Fruit fly (Drosophila melanogaster) whole organism, larva: ENCODE results near the gene Ing3.

Source experiments
- noc ChIP-seq: fragments of 200-800 bp; sonication (Bioruptor generic); optimal IDR thresholded peaks from 3 replicates; lab custom pipeline; 2019; ENCODE audit warnings: missing biosample characterization, mild to moderate bottlenecking, missing genetic modification characterization, moderate library complexity

The Ing3 gene

DNA sequence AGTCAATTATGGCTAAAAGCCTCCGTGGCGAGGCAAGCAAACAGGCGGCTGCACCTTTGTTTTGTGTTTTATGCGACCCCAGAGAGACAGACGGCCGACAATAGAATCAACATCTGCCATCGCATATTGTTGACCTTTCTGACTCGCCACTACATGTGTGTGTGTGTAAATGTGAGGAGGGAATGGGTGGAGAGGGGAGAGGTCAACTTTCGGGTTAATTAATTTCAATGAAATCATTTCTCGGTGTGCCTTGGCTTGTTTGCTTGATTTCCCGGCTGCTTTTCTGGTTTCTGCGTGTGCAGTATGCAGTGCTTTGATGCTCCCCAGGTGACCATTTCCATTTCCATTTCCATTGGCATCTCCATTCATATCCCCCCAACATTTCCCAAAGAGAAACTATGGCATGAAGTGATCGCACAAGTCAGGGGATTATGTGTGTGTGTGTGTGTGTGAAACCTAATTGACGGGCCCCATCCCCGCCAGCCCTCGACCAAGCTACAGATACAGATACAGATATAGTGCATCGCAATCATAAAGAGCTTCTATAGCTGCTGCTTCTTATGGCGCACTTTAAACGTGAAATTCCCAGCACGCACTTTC lies 9.7 kb downstream of the Ing3 start:
- no peak for TF ChIP-seq noc

DNA sequence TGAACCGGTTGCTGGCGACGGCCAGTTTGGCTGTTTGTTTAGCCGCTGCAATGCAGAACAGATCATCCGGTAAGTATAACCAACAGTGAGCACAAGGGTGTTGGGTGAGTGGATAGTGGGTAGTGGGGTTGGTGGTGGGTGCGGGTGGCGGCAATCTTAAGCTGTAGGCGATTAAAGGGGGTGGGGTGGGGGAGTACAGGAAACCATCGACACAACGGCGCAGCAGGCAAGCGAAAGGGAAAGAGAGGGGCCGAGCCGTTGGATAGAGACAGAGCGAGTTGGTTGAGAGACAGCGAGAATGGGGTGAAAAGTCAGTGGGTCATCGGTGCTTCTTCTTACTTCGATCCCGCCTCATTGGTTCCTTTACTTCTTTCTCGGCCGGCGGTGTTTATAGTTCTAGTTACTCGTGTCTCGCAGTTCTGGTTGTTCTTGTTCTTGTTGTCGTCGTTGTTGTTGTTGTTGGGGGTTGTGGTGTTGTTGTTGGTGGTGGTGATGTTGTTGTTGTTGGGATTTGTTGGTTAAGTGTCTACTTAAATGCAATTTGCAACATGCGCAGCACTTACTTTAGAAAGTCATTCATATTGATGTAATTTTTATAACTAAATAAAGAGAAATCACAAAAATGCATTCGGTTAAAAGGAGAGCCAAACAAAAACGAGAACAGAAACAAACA lies 16.5 kb downstream of the Ing3 start:
- no peak for TF ChIP-seq noc

dm6 chrX:18635118-18635552 lies 17.8 kb downstream of the Ing3 start:
- no peak for TF ChIP-seq noc

DNA sequence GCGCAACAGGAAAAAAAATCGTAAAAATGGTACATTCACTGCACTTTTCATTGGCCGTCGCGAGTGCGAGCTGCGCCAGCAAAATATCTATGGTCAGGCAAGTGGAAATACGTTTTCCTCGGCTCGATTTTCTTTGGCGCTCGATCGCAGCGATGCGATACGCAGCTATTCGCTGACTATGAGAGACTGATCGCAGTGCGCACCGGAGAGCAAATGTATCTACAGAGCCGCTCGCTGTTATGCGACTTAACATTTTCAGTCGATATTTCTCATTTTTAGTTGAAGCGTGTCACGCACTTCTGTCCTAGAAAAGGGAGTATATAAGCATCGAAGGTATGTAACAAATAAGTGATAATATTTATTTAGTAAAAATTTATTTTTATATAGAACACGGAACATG lies 18.2 kb downstream of the Ing3 start, which contains the start of gene wgn:
Gene wgn (minus strand): TSS at position 193 of the 400 bp plus-strand sequence.
- TF ChIP-seq noc, result no peak

DNA sequence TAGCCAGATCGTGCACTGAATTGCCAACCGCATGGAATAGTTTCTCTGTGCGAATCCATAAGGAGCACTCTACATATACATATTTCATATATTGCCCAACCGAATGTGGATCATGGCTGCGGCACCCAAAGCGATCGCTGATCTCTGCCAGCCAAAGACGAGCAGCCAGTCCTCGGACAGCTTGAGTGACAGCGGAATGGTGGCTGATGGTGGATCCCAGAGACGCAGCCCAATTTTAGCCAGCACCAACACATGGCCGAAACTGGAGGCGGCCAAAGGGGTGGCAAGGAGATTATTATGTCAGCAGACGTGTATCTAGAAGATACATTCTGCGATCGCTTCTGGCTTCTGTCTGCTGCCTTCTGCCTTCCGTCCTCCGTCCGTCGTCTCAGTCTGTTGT lies 21.9 kb downstream of the Ing3 start:
- no peak for TF ChIP-seq noc

DNA sequence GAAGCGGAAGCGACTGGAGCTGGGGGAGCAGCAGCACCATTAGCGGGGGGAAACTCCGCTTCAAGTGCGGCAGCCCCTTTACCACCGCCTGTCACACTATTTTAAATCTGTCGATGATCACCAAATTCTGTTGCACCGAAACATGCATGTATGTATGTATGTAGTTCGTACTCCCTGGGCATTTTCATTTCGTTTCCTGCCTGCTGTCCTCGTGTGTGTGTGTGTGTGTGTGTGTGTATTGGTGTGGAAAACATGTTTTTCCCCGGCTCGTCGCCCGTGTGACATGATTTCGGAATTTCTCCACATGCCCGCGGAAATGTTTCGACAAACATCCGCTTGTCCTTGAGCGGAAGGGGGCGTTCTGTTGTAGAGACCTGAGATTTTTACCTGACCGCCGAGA lies 25.9 kb downstream of the Ing3 start:
- TF ChIP-seq noc, result no peak

DNA sequence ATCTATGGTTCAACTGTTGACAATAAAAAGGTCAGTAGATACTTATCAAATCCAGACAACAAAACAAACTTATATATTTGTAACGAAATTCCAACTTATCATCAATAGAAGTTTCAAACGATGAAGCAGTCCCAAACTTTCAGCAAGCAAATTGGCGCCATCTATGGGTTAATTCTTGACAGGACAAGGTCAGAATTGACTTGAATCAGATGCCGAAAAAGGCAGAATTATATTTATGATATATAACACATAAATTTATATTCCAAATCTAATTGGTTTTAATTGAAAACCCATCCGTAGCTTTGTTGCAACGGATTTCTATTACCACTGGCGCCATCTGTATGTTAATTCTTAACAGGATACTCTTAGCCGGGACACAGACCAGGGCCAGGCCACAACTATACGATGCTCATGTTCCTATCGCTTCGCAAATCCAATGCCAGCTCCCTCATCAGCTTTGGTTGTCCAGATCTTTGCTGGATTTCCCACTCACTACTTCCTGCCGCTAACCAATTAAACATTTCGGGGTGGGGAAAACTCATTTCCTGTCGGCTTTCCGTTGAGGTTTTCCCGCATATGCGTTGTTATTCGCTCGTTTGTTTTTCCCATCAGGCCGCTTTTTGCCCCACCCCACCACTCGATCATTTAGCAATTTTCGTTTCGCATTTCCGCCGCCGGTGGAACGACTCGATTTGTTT lies 31.1 kb downstream of the Ing3 start:
- TF ChIP-seq noc, result no peak

DNA sequence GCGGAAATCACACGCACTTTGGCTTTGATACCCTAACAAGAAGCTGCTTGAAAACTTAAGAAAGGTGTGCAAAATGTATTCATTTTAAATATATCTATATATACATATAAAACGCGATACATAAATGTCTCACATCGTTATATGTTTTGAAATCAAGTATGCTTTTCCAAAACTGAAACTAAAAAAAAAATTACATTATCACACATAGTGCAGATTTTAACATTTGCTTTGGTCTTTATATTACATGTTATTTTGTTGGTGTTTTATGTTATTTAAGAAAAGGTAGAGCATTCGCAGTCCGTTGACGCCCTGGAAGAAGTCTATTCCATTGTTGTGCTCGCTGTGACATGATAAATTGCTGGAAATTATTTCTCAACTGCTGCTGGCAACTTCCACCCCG lies 34.8 kb downstream of the Ing3 start:
- TF ChIP-seq noc, result no peak

- TF ChIP-seq noc, result no peak
Measured at dm6 chrX:18617489-18617888, 35.4 kb downstream of the Ing3 start, which contains the start of gene CG15040. CG15040 (minus strand) TSS chrX:18617589.

- no peak for TF ChIP-seq noc
Measured at dm6 chrX:18613434-18613833, 39.5 kb downstream of the Ing3 start.
